Worm (Caenorhabditis elegans) whole organism, early embryonic: Measurements from ENCODE around the gene srd-32.

ENCODE experiments used
- ama-1 ChIP-seq: fragments of 150-350 bp; optimal IDR thresholded peaks from 2 replicates; lab custom pipeline; 2014
- tbx-37 ChIP-seq: fragments of 200-800 bp; sonication (Bioruptor generic); conservative IDR thresholded peaks from 2 replicates; pipeline ENCODE4 v1.3.6; 2022; ENCODE audit warnings: missing genetic modification reagents, missing genetic modification characterization, missing compliant biosample characterization

- TF ChIP-seq ama-1 (lab: Kevin White, UChicago) (no peak), tbx-37 (no peak)
These were observed 2.7 kb upstream of the srd-32 start, which contains the start of gene C37H5.13 for ce11 chrV:4862737-4863136.
